Worm (Caenorhabditis elegans): ENCODE measurements around the gene crn-2.

crn-2 gene

ce11 chrV:5594315-5594714 is at the start of gene crn-2:
crn-2 (plus strand) TSS chrV:5594615.
- TF ChIP-seq hlh-11 (tag; optimal IDR thresholded peaks at IDR 0.05) (no peak), spr-1 (tag; optimal IDR thresholded peaks at IDR 0.05) (no peak), ZK337.2 (GFP tag; IDR thresholded peaks at IDR 0.05) (no peak), aha-1 (tag) (peak; percentile 44), nhr-77 (tag; optimal IDR thresholded peaks at IDR 0.05) (no peak), D1046.2 (GFP tag; IDR thresholded peaks at IDR 0.05) (no peak)

ce11 chrV:5548051-5548450 is 46.4 kb upstream of the crn-2 start, which contains the start of gene ugt-48:
ugt-48 (minus strand) TSS chrV:5548062.
- TF ChIP-seq daf-8 (GFP tag; IDR thresholded peaks at IDR 0.05) (no peak), pqm-1 (tag; optimal IDR thresholded peaks at IDR 0.05) (peak; percentile 40), nhr-28 (tag; optimal IDR thresholded peaks at IDR 0.05) (peak; percentile 24)

- TF ChIP-seq zip-2 (tag; optimal IDR thresholded peaks at IDR 0.05) (peak; percentile 89), ceh-44 (GFP tag; IDR thresholded peaks at IDR 0.05) (no peak), nhr-6 (tag; optimal IDR thresholded peaks at IDR 0.05) (no peak), tra-1 (GFP tag; IDR thresholded peaks at IDR 0.05) (no peak), pha-4 (GFP tag; IDR thresholded peaks at IDR 0.05) (no peak), pha-4 (tag; optimal IDR thresholded peaks at IDR 0.05) (no peak), nhr-11 (tag; optimal IDR thresholded peaks at IDR 0.05) (no peak), php-3 (GFP tag; IDR thresholded peaks at IDR 0.05) (no peak), lin-13 (GFP tag; optimal IDR thresholded peaks at IDR 0.05) (no peak)
These were observed 45.9 kb upstream of the crn-2 start for ce11 chrV:5548497-5548896.

ce11 chrV:5558590-5558989 is 35.8 kb upstream of the crn-2 start, which contains the start of gene glb-5:
glb-5 (plus strand) TSS chrV:5558890.
- TF ChIP-seq dmd-8 (GFP tag; IDR thresholded peaks at IDR 0.05) (no peak), attf-4 (tag; optimal IDR thresholded peaks at IDR 0.05) (no peak), unc-130 (GFP tag; optimal IDR thresholded peaks at IDR 0.05) (no peak), lim-7 (GFP tag; IDR thresholded peaks at IDR 0.05) (no peak), dmd-6 (GFP tag; IDR thresholded peaks at IDR 0.05) (0 out of 2 replicates have a peak, but pooled peaks have one; percentile 4), R02D3.7 (tag; optimal IDR thresholded peaks at IDR 0.05) (no peak), lin-29 (GFP tag; IDR thresholded peaks at IDR 0.05) (no peak), madf-5 (GFP tag; IDR thresholded peaks at IDR 0.05) (no peak)

- peak; percentile 14 for TF ChIP-seq nhr-102 (tag; optimal IDR thresholded peaks at IDR 0.05)
- TF ChIP-seq hlh-30 (tag; optimal IDR thresholded peaks at IDR 0.05; ENCODE audit: insufficient read depth): peak; percentile 8
- 0 out of 2 replicates have a peak, but pooled peaks have one; percentile 41 for TF ChIP-seq lin-1 (GFP tag; IDR thresholded peaks at IDR 0.05)
- TF ChIP-seq mxl-2 (GFP tag; conservative IDR thresholded peaks at IDR 0.05): no peak
- TF ChIP-seq snpc-4 (tag; optimal IDR thresholded peaks at IDR 0.05): no peak
- TF ChIP-seq nhr-6 (tag; optimal IDR thresholded peaks at IDR 0.05): no peak
- TF ChIP-seq mdt-29 (GFP tag; IDR thresholded peaks at IDR 0.05): no peak
- peak in 1 of 2 experiments; percentile 16 for TF ChIP-seq mdl-1 (tag; optimal IDR thresholded peaks at IDR 0.05)
- peak in 1 of 2 experiments; percentile 31 for TF ChIP-seq lsy-2 (tag; optimal IDR thresholded peaks at IDR 0.05)
- no peak for TF ChIP-seq madf-9 (GFP tag; conservative IDR thresholded peaks at IDR 0.05)
- TF ChIP-seq ceh-28 (tag; optimal IDR thresholded peaks at IDR 0.05): no peak
- no peak for TF ChIP-seq ZK337.2 (GFP tag; IDR thresholded peaks at IDR 0.05)
- TF ChIP-seq F37D6.2 (tag; optimal IDR thresholded peaks at IDR 0.05): no peak
- no peak for TF ChIP-seq sdz-12 (GFP tag; optimal IDR thresholded peaks at IDR 0.05)
- no peak for TF ChIP-seq zag-1 (tag; optimal IDR thresholded peaks at IDR 0.05)
- TF ChIP-seq nhr-41 (GFP tag; IDR thresholded peaks at IDR 0.05): no peak
- no peak for TF ChIP-seq nhr-11 (tag; optimal IDR thresholded peaks at IDR 0.05)
- TF ChIP-seq aly-2 (tag; optimal IDR thresholded peaks at IDR 0.05): no peak
- no peak for TF ChIP-seq egl-43 (GFP tag; IDR thresholded peaks at IDR 0.05)
- no peak for TF ChIP-seq set-16 (GFP tag; IDR thresholded peaks at IDR 0.05)
- peak; percentile 63 for TF ChIP-seq nhr-77 (tag; optimal IDR thresholded peaks at IDR 0.05)
- peak; percentile 88 for TF ChIP-seq dve-1 (tag; optimal IDR thresholded peaks at IDR 0.05; ENCODE audit: insufficient read depth)
- no peak for TF ChIP-seq T26A8.4 (GFP tag; IDR thresholded peaks at IDR 0.05)
- TF ChIP-seq dmd-6 (GFP tag; IDR thresholded peaks at IDR 0.05): peak; percentile 75
- no peak for TF ChIP-seq ctbp-1 (GFP tag; IDR thresholded peaks at IDR 0.05)
These were observed 34.5 kb upstream of the crn-2 start for ce11 chrV:5559882-5560281.
